Fruit fly (Drosophila melanogaster) whole organism, embryonic: ENCODE data around the gene Hmr.
A peak's percentile ranks its signal among the peaks of the same experiment; 100 is the strongest.

ENCODE experiments used
- Atf-2 ChIP-seq: fragments of 200-800 bp; sonication (Bioruptor generic); optimal IDR thresholded peaks from 2 replicates; lab custom pipeline; 2016; ENCODE audit warnings: missing biosample characterization, missing genetic modification characterization
- Atf6 ChIP-seq: fragments of 200-800 bp; sonication (Bioruptor generic); IDR thresholded peaks from 2 replicates; pipeline ENCODE4 v1.3.6; 2022; ENCODE audit warnings: missing biosample characterization, missing genetic modification characterization
- Blimp-1 ChIP-seq: fragments of 200-800 bp; sonication (Bioruptor generic); optimal IDR thresholded peaks from 3 replicates; lab custom pipeline; 2018; ENCODE audit warnings: missing biosample characterization, missing genetic modification characterization, mild to moderate bottlenecking, moderate library complexity, missing genetic modification reagents
- CG1024 ChIP-seq: fragments of 200-800 bp; sonication (Bioruptor generic); IDR thresholded peaks from 2 replicates; pipeline ENCODE4 v1.3.6; 2022; ENCODE audit warnings: missing biosample characterization, missing genetic modification characterization
- CG10654 ChIP-seq: fragments of 200-800 bp; sonication (Bioruptor generic); optimal IDR thresholded peaks from 2 replicates; lab custom pipeline; 2016; ENCODE audit warnings: missing biosample characterization, missing genetic modification characterization
- CG12769 ChIP-seq: fragments of 200-800 bp; sonication (Bioruptor generic); optimal IDR thresholded peaks from 2 replicates; lab custom pipeline; 2019; ENCODE audit warnings: missing biosample characterization, mild to moderate bottlenecking, missing genetic modification characterization, moderate library complexity
- CG13624 ChIP-seq: fragments of 200-800 bp; sonication (Bioruptor generic); optimal IDR thresholded peaks from 2 replicates; lab custom pipeline; 2016; ENCODE audit warnings: missing biosample characterization, missing genetic modification characterization
- CG14667 ChIP-seq: fragments of 200-800 bp; sonication (Bioruptor generic); IDR thresholded peaks from 2 replicates; pipeline ENCODE4 v1.3.6; 2022; ENCODE audit warnings: missing biosample characterization, missing genetic modification characterization
- CG15601 ChIP-seq: fragments of 200-800 bp; sonication (Bioruptor generic); optimal IDR thresholded peaks from 3 replicates; lab custom pipeline; 2019; ENCODE audit warnings: missing biosample characterization, mild to moderate bottlenecking, missing genetic modification characterization, moderate library complexity
- CG17802 ChIP-seq: fragments of 200-800 bp; sonication (Bioruptor generic); optimal IDR thresholded peaks from 2 replicates; lab custom pipeline; 2018; ENCODE audit warnings: missing biosample characterization, mild to moderate bottlenecking, missing genetic modification characterization, moderate library complexity
- CG30020 ChIP-seq: fragments of 200-800 bp; optimal IDR thresholded peaks from 2 replicates; lab custom pipeline; 2019; ENCODE audit warnings: missing biosample characterization, mild to moderate bottlenecking, missing genetic modification characterization, moderate library complexity
- CG32767 ChIP-seq: fragments of 200-800 bp; sonication (Bioruptor generic); IDR thresholded peaks from 2 replicates; pipeline ENCODE4 v1.3.6; 2022; ENCODE audit warnings: missing biosample characterization, missing genetic modification characterization
- CG4820 ChIP-seq: fragments of 200-800 bp; sonication (Bioruptor generic); optimal IDR thresholded peaks from 3 replicates; lab custom pipeline; 2016; ENCODE audit warnings: missing biosample characterization, missing genetic modification characterization
- CG5953 ChIP-seq: fragments of 200-800 bp; sonication (Bioruptor generic); IDR thresholded peaks from 2 replicates; pipeline ENCODE4 v1.3.6; 2022; ENCODE audit warnings: missing biosample characterization, missing genetic modification characterization
- CG6272 ChIP-seq: fragments of 200-800 bp; sonication (Bioruptor generic); IDR thresholded peaks from 2 replicates; pipeline ENCODE4 v1.3.6; 2022; ENCODE audit warnings: missing biosample characterization, missing genetic modification characterization
- CG6689 ChIP-seq: fragments of 200-800 bp; sonication (Bioruptor generic); IDR thresholded peaks from 2 replicates; pipeline ENCODE4 v1.3.6; 2022; ENCODE audit warnings: missing biosample characterization, missing genetic modification characterization
- CG6813 ChIP-seq: fragments of 200-800 bp; sonication (Bioruptor generic); optimal IDR thresholded peaks from 2 replicates; lab custom pipeline; 2017; ENCODE audit warnings: missing biosample characterization, missing genetic modification characterization, mild to moderate bottlenecking, moderate library complexity, missing genetic modification reagents
- CG8359 ChIP-seq: fragments of 200-800 bp; sonication (Bioruptor generic); optimal IDR thresholded peaks from 2 replicates; lab custom pipeline; 2017; ENCODE audit warnings: missing biosample characterization, mild to moderate bottlenecking, missing genetic modification characterization, borderline replicate concordance
- CTCF ChIP-seq: fragments of 200-800 bp; sonication (Bioruptor generic); optimal IDR thresholded peaks from 2 replicates; lab custom pipeline; 2017; ENCODE audit warnings: missing biosample characterization, mild to moderate bottlenecking, missing genetic modification characterization, moderate library complexity
- Camta ChIP-seq: fragments of 200-800 bp; sonication (Bioruptor generic); optimal IDR thresholded peaks from 2 replicates; lab custom pipeline; 2016; ENCODE audit warnings: missing biosample characterization, missing genetic modification characterization
- CoRest ChIP-seq: fragments of 200-800 bp; sonication (Bioruptor generic); optimal IDR thresholded peaks from 3 replicates; lab custom pipeline; 2018; ENCODE audit warnings: missing biosample characterization, mild to moderate bottlenecking, missing genetic modification characterization, moderate library complexity
- Dad ChIP-seq: fragments of 200-800 bp; sonication (Bioruptor generic); optimal IDR thresholded peaks from 3 replicates; lab custom pipeline; 2016; ENCODE audit warnings: missing biosample characterization, missing genetic modification characterization
- Fer2 ChIP-seq: fragments of 200-800 bp; sonication (Bioruptor generic); optimal IDR thresholded peaks from 2 replicates; lab custom pipeline; 2018; ENCODE audit warnings: missing biosample characterization, mild to moderate bottlenecking, missing genetic modification characterization, moderate library complexity
- Hey ChIP-seq: fragments of 200-800 bp; sonication (Bioruptor generic); optimal IDR thresholded peaks from 3 replicates; lab custom pipeline; 2018; ENCODE audit warnings: missing biosample characterization, mild to moderate bottlenecking, missing genetic modification characterization
- Jarid2 ChIP-seq: fragments of 200-800 bp; sonication (Bioruptor generic); optimal IDR thresholded peaks from 3 replicates; lab custom pipeline; 2017; ENCODE audit warnings: mild to moderate bottlenecking, missing biosample characterization, missing genetic modification reagents, missing genetic modification characterization
- Lpt ChIP-seq: fragments of >200 bp; optimal IDR thresholded peaks from 2 replicates; lab custom pipeline; 2018; ENCODE audit warnings: missing biosample characterization, missing genetic modification characterization
- MTF-1 ChIP-seq: fragments of 200-800 bp; sonication (Bioruptor generic); optimal IDR thresholded peaks from 2 replicates; lab custom pipeline; 2018; ENCODE audit warnings: missing biosample characterization, mild to moderate bottlenecking, missing genetic modification characterization, borderline replicate concordance
- Max ChIP-seq: fragments of 200-800 bp; sonication (Bioruptor generic); optimal IDR thresholded peaks from 2 replicates; lab custom pipeline; 2016; ENCODE audit warnings: missing biosample characterization, mild to moderate bottlenecking, missing genetic modification characterization
- Nf-YC ChIP-seq: fragments of 200-800 bp; optimal IDR thresholded peaks from 3 replicates; lab custom pipeline; 2019; ENCODE audit warnings: missing biosample characterization, mild to moderate bottlenecking, missing genetic modification characterization, moderate library complexity
- PHDP ChIP-seq: fragments of 200-800 bp; sonication (Bioruptor generic); optimal IDR thresholded peaks from 3 replicates; lab custom pipeline; 2018; ENCODE audit warnings: missing biosample characterization, mild to moderate bottlenecking, missing genetic modification characterization, moderate library complexity
- Rfx ChIP-seq: fragments of 200-800 bp; sonication (Bioruptor generic); IDR thresholded peaks from 2 replicates; pipeline ENCODE4 v1.3.6; 2022; ENCODE audit warnings: missing biosample characterization, missing genetic modification characterization
- Sry-δ ChIP-seq: fragments of 200-800 bp; sonication (Bioruptor generic); optimal IDR thresholded peaks from 2 replicates; lab custom pipeline; 2016; ENCODE audit warnings: missing biosample characterization, missing genetic modification characterization
- Trl ChIP-seq, 3 experiments: fragments of >200 bp in 2 of 3; fragments of 200-800 bp in 1 of 3; sonication (Bioruptor generic) in 1 of 3; optimal IDR thresholded peaks; 2 replicates in 1 of 3; 3 replicates in 2 of 3; lab custom pipeline; 2016 to 2017; ENCODE audit warnings: missing biosample characterization in 1 of 3, missing genetic modification characterization in 1 of 3
- Vsx1 ChIP-seq: fragments of 200-800 bp; sonication (Bioruptor generic); optimal IDR thresholded peaks from 2 replicates; lab custom pipeline; 2017; ENCODE audit warnings: missing biosample characterization, mild to moderate bottlenecking, missing genetic modification characterization, missing genetic modification reagents
- Xbp1 ChIP-seq: fragments of 200-800 bp; sonication (Bioruptor generic); optimal IDR thresholded peaks from 3 replicates; lab custom pipeline; 2016; ENCODE audit warnings: missing biosample characterization, mild to moderate bottlenecking, missing genetic modification characterization
- cato ChIP-seq: fragments of 200-800 bp; sonication (Bioruptor generic); optimal IDR thresholded peaks from 2 replicates; lab custom pipeline; 2016; ENCODE audit warnings: missing biosample characterization, missing genetic modification characterization, borderline replicate concordance
- cwo ChIP-seq: fragments of 200-800 bp; sonication (Bioruptor generic); optimal IDR thresholded peaks from 3 replicates; lab custom pipeline; 2017; ENCODE audit warnings: missing biosample characterization, missing genetic modification characterization, mild to moderate bottlenecking, moderate library complexity, missing genetic modification reagents
- dpn ChIP-seq, 2 experiments: fragments of 200-800 bp; sonication (Bioruptor generic); optimal IDR thresholded peaks; 3 replicates each; lab custom pipeline; 2016; ENCODE audit warnings: missing biosample characterization in 2 of 2, missing genetic modification characterization in 2 of 2
- emc ChIP-seq: fragments of 200-800 bp; sonication (Bioruptor generic); optimal IDR thresholded peaks from 2 replicates; lab custom pipeline; 2016; ENCODE audit warnings: missing biosample characterization, missing genetic modification characterization
- eyg ChIP-seq: fragments of 200-800 bp; sonication (Bioruptor generic); optimal IDR thresholded peaks from 3 replicates; lab custom pipeline; 2016; ENCODE audit warnings: missing biosample characterization, missing genetic modification characterization
- fd96Cb ChIP-seq: fragments of 200-800 bp; sonication (Bioruptor generic); optimal IDR thresholded peaks from 2 replicates; lab custom pipeline; 2018; ENCODE audit warnings: missing biosample characterization, mild to moderate bottlenecking, missing genetic modification characterization, moderate library complexity
- gce ChIP-seq: fragments of 200-800 bp; sonication (Bioruptor generic); IDR thresholded peaks from 3 replicates; pipeline ENCODE4 v1.3.6; 2022; ENCODE audit warnings: missing biosample characterization, missing genetic modification characterization
- hkb ChIP-seq, 2 experiments: fragments of 200-800 bp in 1 of 2; fragments of >200 bp in 1 of 2; sonication (Bioruptor generic) in 1 of 2; IDR thresholded peaks in 1 of 2; optimal IDR thresholded peaks in 1 of 2; 2 replicates each; pipeline versions ENCODE4 v1.3.6 to Lab custom; 2017 to 2022; ENCODE audit warnings: missing biosample characterization in 1 of 2, missing genetic modification characterization in 1 of 2
- ind ChIP-seq: fragments of 200-800 bp; sonication (Bioruptor generic); optimal IDR thresholded peaks from 3 replicates; lab custom pipeline; 2016; ENCODE audit warnings: missing biosample characterization, missing genetic modification characterization
- jing ChIP-seq: fragments of 200-800 bp; sonication (Bioruptor generic); optimal IDR thresholded peaks from 2 replicates; lab custom pipeline; 2018; ENCODE audit warnings: missing biosample characterization, mild to moderate bottlenecking, missing genetic modification characterization
- phol ChIP-seq: fragments of 200-800 bp; sonication (Bioruptor generic); optimal IDR thresholded peaks from 3 replicates; lab custom pipeline; 2018; ENCODE audit warnings: missing biosample characterization, mild to moderate bottlenecking, missing genetic modification characterization, moderate library complexity
- stwl ChIP-seq: fragments of 200-800 bp; sonication (Bioruptor generic); optimal IDR thresholded peaks from 3 replicates; lab custom pipeline; 2018; ENCODE audit warnings: missing biosample characterization, mild to moderate bottlenecking, missing genetic modification characterization, moderate library complexity
- wdn ChIP-seq: fragments of 200-800 bp; sonication (Bioruptor generic); IDR thresholded peaks from 2 replicates; pipeline ENCODE4 v1.3.6; 2022; ENCODE audit warnings: missing biosample characterization, missing genetic modification characterization
- zf30C ChIP-seq: fragments of 200-800 bp; sonication (Bioruptor generic); optimal IDR thresholded peaks from 3 replicates; lab custom pipeline; 2018; ENCODE audit warnings: missing biosample characterization, mild to moderate bottlenecking, missing genetic modification characterization
- zfh1 ChIP-seq: fragments of 200-800 bp; sonication (Bioruptor generic); IDR thresholded peaks from 3 replicates; pipeline ENCODE4 v1.3.6; 2022; ENCODE audit warnings: missing biosample characterization, missing genetic modification characterization

Hmr gene

dm6 chrX:10543303-10543702 lies 52.4 kb downstream of the Hmr start (continued):
- TF ChIP-seq stwl (tag; lab: Kevin White, UChicago) = no peak
- TF ChIP-seq Max (GFP tag; lab: Kevin White, UChicago) = peak; percentile 12
- TF ChIP-seq gce = peak; percentile 66; the same call in 1 of the 3 replicates
- TF ChIP-seq CG12769 (tag; lab: Kevin White, UChicago) = no peak
- no peak for TF ChIP-seq Hey (tag; lab: Kevin White, UChicago)
- TF ChIP-seq CG4820 (GFP tag; lab: Kevin White, UChicago) = peak; percentile 47
- no peak for TF ChIP-seq hkb (optimal IDR thresholded peaks at IDR 0.05; lab: Kevin White, UChicago)
- TF ChIP-seq hkb (GFP tag; IDR thresholded peaks at IDR 0.05; lab: Robert Waterston, UW) = peak; percentile 57
- TF ChIP-seq CG8359 (GFP tag; lab: Kevin White, UChicago) = peak; percentile 3
- peak; percentile 41 for TF ChIP-seq MTF-1 (GFP tag; lab: Kevin White, UChicago)
- no peak for TF ChIP-seq Jarid2
- TF ChIP-seq dpn (GFP tag; optimal IDR thresholded peaks at IDR 0.05; lab: Kevin White, UChicago) = peak; percentile 49 to 60
- peak; percentile 73 for TF ChIP-seq fd96Cb (tag; lab: Kevin White, UChicago)
- TF ChIP-seq cwo (GFP tag; lab: Kevin White, UChicago) = peak; percentile 34
- peak; percentile 43 for TF ChIP-seq CG6813 (GFP tag; lab: Kevin White, UChicago)
- TF ChIP-seq jing (GFP tag; lab: Kevin White, UChicago) = peak; percentile 52
- TF ChIP-seq Lpt (GFP tag; lab: Kevin White, UChicago) = no peak
- no peak for TF ChIP-seq CG30020
- peak; percentile 16 for TF ChIP-seq Dad
- peak; percentile 2 for TF ChIP-seq Vsx1 (GFP tag; lab: Kevin White, UChicago)
- peak; percentile 57 for TF ChIP-seq PHDP (tag; lab: Kevin White, UChicago)
- peak; percentile 74 for TF ChIP-seq Blimp-1 (GFP tag; lab: Kevin White, UChicago)
- peak; percentile 67 for TF ChIP-seq CG6689 (GFP tag; lab: Robert Waterston, UW)
- no peak for TF ChIP-seq Fer2 (tag; lab: Kevin White, UChicago)
- no peak for TF ChIP-seq Nf-YC (tag; lab: Kevin White, UChicago)
- 0 out of 2 replicates have a peak, but pooled peaks have one; percentile 13 for TF ChIP-seq CG6272 (GFP tag; lab: Robert Waterston, UW)
- no peak for TF ChIP-seq Trl (optimal IDR thresholded peaks at IDR 0.05; lab: Kevin White, UChicago)
- peak; percentile 58 for TF ChIP-seq Trl (GFP tag; optimal IDR thresholded peaks at IDR 0.05; lab: Kevin White, UChicago)
- TF ChIP-seq Atf-2 (GFP tag; lab: Kevin White, UChicago) = peak; percentile 12
- TF ChIP-seq CG1024 (GFP tag; lab: Robert Waterston, UW) = peak; percentile 32; the same call in 1 of the 2 replicates
- peak; percentile 59 for TF ChIP-seq ind (GFP tag; lab: Kevin White, UChicago)
- peak; percentile 20 for TF ChIP-seq CTCF (GFP tag; lab: Kevin White, UChicago)
- no peak for TF ChIP-seq emc (GFP tag; lab: Kevin White, UChicago)
- TF ChIP-seq CoRest = peak; percentile 70
- TF ChIP-seq zf30C (GFP tag; lab: Kevin White, UChicago) = peak; percentile 30
- peak; percentile 57 for TF ChIP-seq Camta (GFP tag; lab: Kevin White, UChicago)
- TF ChIP-seq CG17802 (tag; lab: Kevin White, UChicago) = peak; percentile 6
- no peak for TF ChIP-seq Atf6
- TF ChIP-seq CG15601 (tag; lab: Kevin White, UChicago) = peak; percentile 56
- TF ChIP-seq CG10654 (GFP tag; lab: Kevin White, UChicago) = peak; percentile 35
- no peak for TF ChIP-seq Sry-δ (GFP tag; lab: Kevin White, UChicago)
- TF ChIP-seq wdn (GFP tag; lab: Robert Waterston, UW) = no peak
- 0 out of 2 replicates have a peak, but pooled peaks have one; percentile 34 for TF ChIP-seq CG32767 (GFP tag; lab: Robert Waterston, UW)
- peak; percentile 79 for TF ChIP-seq phol
- peak; percentile 46; the same call in 1 of the 2 replicates for TF ChIP-seq Rfx (GFP tag; lab: Robert Waterston, UW)
- peak; percentile 39; the same call in 1 of the 2 replicates for TF ChIP-seq CG14667 (GFP tag; lab: Robert Waterston, UW)
- TF ChIP-seq CG5953 (GFP tag; lab: Robert Waterston, UW) = peak; percentile 52; the same call in 1 of the 2 replicates
- TF ChIP-seq Xbp1 (GFP tag; lab: Kevin White, UChicago) = peak; percentile 72
- peak; percentile 73 for TF ChIP-seq zfh1
- no peak for TF ChIP-seq CG13624 (GFP tag; lab: Kevin White, UChicago)
- peak; percentile 10 for TF ChIP-seq eyg
- peak; percentile 19 for TF ChIP-seq cato
